Fruit fly (Drosophila melanogaster) whole organism, embryonic: Measurements from ENCODE around the gene fry.
A peak's percentile ranks its signal among the peaks of the same experiment; 100 is the strongest.

ENCODE experiments used
- Aef1 ChIP-seq: fragments of 200-800 bp; sonication (Bioruptor generic); IDR thresholded peaks from 3 replicates; pipeline ENCODE4 v1.3.6; 2022; ENCODE audit warnings: missing biosample characterization, missing genetic modification characterization
- CG10321 ChIP-seq: fragments of 200-800 bp; sonication (Bioruptor generic); IDR thresholded peaks from 2 replicates; pipeline ENCODE4 v1.3.6; 2022; ENCODE audit warnings: missing biosample characterization, missing genetic modification characterization
- CG12155 ChIP-seq: fragments of 200-800 bp; sonication (Bioruptor generic); optimal IDR thresholded peaks from 3 replicates; lab custom pipeline; 2016; ENCODE audit warnings: missing biosample characterization, missing genetic modification characterization
- CG12744 ChIP-seq: fragments of 200-800 bp; sonication (Bioruptor generic); optimal IDR thresholded peaks from 2 replicates; lab custom pipeline; 2016; ENCODE audit warnings: missing biosample characterization, missing genetic modification characterization
- CG13287 ChIP-seq: fragments of 200-800 bp; sonication (Bioruptor generic); IDR thresholded peaks from 2 replicates; pipeline ENCODE4 v1.3.6; 2022; ENCODE audit warnings: missing biosample characterization, missing genetic modification characterization; ENCODE audit not compliant: partially characterized antibody
- CG15011 ChIP-seq: fragments of 200-800 bp; sonication (Bioruptor generic); optimal IDR thresholded peaks from 3 replicates; lab custom pipeline; 2018; ENCODE audit warnings: missing biosample characterization, mild to moderate bottlenecking, missing genetic modification characterization
- CG15269 ChIP-seq: fragments of 200-800 bp; sonication (Bioruptor generic); optimal IDR thresholded peaks from 2 replicates; lab custom pipeline; 2018; ENCODE audit warnings: missing biosample characterization, mild to moderate bottlenecking, missing genetic modification characterization, moderate library complexity
- CG17361 ChIP-seq: fragments of 200-800 bp; sonication (Bioruptor generic); IDR thresholded peaks from 3 replicates; pipeline ENCODE4 v1.3.6; 2022; ENCODE audit warnings: missing biosample characterization, missing genetic modification characterization
- CG17802 ChIP-seq: fragments of 200-800 bp; sonication (Bioruptor generic); optimal IDR thresholded peaks from 2 replicates; lab custom pipeline; 2018; ENCODE audit warnings: missing biosample characterization, mild to moderate bottlenecking, missing genetic modification characterization, moderate library complexity
- CG18011 ChIP-seq: fragments of 200-800 bp; sonication (Bioruptor generic); optimal IDR thresholded peaks from 2 replicates; lab custom pipeline; 2017; ENCODE audit warnings: missing biosample characterization, missing genetic modification characterization, mild to moderate bottlenecking, moderate library complexity, missing genotype
- CG18262 ChIP-seq: fragments of 200-800 bp; optimal IDR thresholded peaks from 3 replicates; lab custom pipeline; 2019; ENCODE audit warnings: missing biosample characterization, mild to moderate bottlenecking, missing genetic modification characterization, moderate library complexity
- CG1832 ChIP-seq: fragments of 200-800 bp; sonication (Bioruptor generic); optimal IDR thresholded peaks from 2 replicates; lab custom pipeline; 2017; ENCODE audit warnings: missing biosample characterization, mild to moderate bottlenecking, missing genetic modification characterization, inconsistent platforms
- CG18476 ChIP-seq: fragments of 200-800 bp; sonication (Bioruptor generic); optimal IDR thresholded peaks from 2 replicates; lab custom pipeline; 2016; ENCODE audit warnings: missing biosample characterization, mild to moderate bottlenecking, missing genetic modification characterization
- CG18619 ChIP-seq: fragments of 200-800 bp; sonication (Bioruptor generic); optimal IDR thresholded peaks from 3 replicates; lab custom pipeline; 2017; ENCODE audit warnings: missing biosample characterization, mild to moderate bottlenecking, missing genetic modification characterization
- CG31224 ChIP-seq: fragments of 200-800 bp; sonication (Bioruptor generic); IDR thresholded peaks from 2 replicates; pipeline ENCODE4 v1.3.6; 2022; ENCODE audit warnings: missing biosample characterization, missing genetic modification characterization
- CG34224 ChIP-seq: fragments of 200-800 bp; sonication (Bioruptor generic); IDR thresholded peaks from 3 replicates; pipeline ENCODE4 v1.3.6; 2022; ENCODE audit warnings: missing biosample characterization, missing genetic modification characterization; ENCODE audit not compliant: partially characterized antibody
- CG6854 ChIP-seq: fragments of 200-800 bp; sonication (Bioruptor generic); optimal IDR thresholded peaks from 3 replicates; lab custom pipeline; 2017; ENCODE audit warnings: missing biosample characterization, mild to moderate bottlenecking, missing genetic modification characterization
- CG7556 ChIP-seq: fragments of 200-800 bp; sonication (Bioruptor generic); optimal IDR thresholded peaks from 2 replicates; lab custom pipeline; 2017; ENCODE audit warnings: missing biosample characterization, mild to moderate bottlenecking, missing genetic modification characterization
- CG7745 ChIP-seq: fragments of 200-800 bp; sonication (Bioruptor generic); optimal IDR thresholded peaks from 2 replicates; lab custom pipeline; 2018; ENCODE audit warnings: missing biosample characterization, mild to moderate bottlenecking, missing genetic modification characterization, moderate library complexity
- CTCF ChIP-seq: fragments of 200-800 bp; sonication (Bioruptor generic); optimal IDR thresholded peaks from 2 replicates; lab custom pipeline; 2017; ENCODE audit warnings: missing biosample characterization, mild to moderate bottlenecking, missing genetic modification characterization, moderate library complexity
- D ChIP-seq, 2 experiments: fragments of 200-800 bp in 1 of 2; fragments of >200 bp in 1 of 2; sonication (Bioruptor generic) in 1 of 2; optimal IDR thresholded peaks; 2 replicates in 1 of 2; 3 replicates in 1 of 2; lab custom pipeline; 2017; ENCODE audit warnings: mild to moderate bottlenecking in 1 of 2, missing biosample characterization in 1 of 2, missing genetic modification characterization in 1 of 2, missing genetic modification reagents in 1 of 2
- Elba2 ChIP-seq: fragments of 200-800 bp; sonication (Bioruptor generic); optimal IDR thresholded peaks from 3 replicates; lab custom pipeline; 2016; ENCODE audit warnings: missing biosample characterization, missing genetic modification characterization
- Fer2 ChIP-seq: fragments of 200-800 bp; sonication (Bioruptor generic); optimal IDR thresholded peaks from 2 replicates; lab custom pipeline; 2018; ENCODE audit warnings: missing biosample characterization, mild to moderate bottlenecking, missing genetic modification characterization, moderate library complexity
- HLH54F ChIP-seq: fragments of 200-800 bp; sonication (Bioruptor generic); optimal IDR thresholded peaks from 3 replicates; lab custom pipeline; 2016; ENCODE audit warnings: missing biosample characterization, missing genetic modification characterization
- Hr51 ChIP-seq, 2 experiments: fragments of 200-800 bp; sonication (Bioruptor generic); optimal IDR thresholded peaks; 2 replicates in 1 of 2; 3 replicates in 1 of 2; lab custom pipeline; 2016 to 2018; ENCODE audit warnings: missing biosample characterization in 2 of 2, missing genetic modification characterization in 2 of 2, mild to moderate bottlenecking in 1 of 2, moderate library complexity in 1 of 2
- Mrtf ChIP-seq: fragments of 200-800 bp; sonication (Bioruptor generic); IDR thresholded peaks from 3 replicates; pipeline ENCODE4 v1.3.6; 2022; ENCODE audit warnings: missing biosample characterization, missing genetic modification characterization
- NK7.1 ChIP-seq: fragments of 200-800 bp; sonication (Bioruptor generic); optimal IDR thresholded peaks from 3 replicates; lab custom pipeline; 2016; ENCODE audit warnings: missing biosample characterization, missing genetic modification characterization
- Oaz ChIP-seq: fragments of 200-800 bp; sonication (Bioruptor generic); IDR thresholded peaks from 2 replicates; pipeline ENCODE4 v1.3.6; 2022; ENCODE audit warnings: missing biosample characterization, missing genetic modification characterization
- Side ChIP-seq: fragments of 200-800 bp; sonication (Bioruptor generic); optimal IDR thresholded peaks from 2 replicates; lab custom pipeline; 2016; ENCODE audit warnings: missing biosample characterization, missing genetic modification characterization
- Sin3A ChIP-seq: fragments of >200 bp; optimal IDR thresholded peaks from 2 replicates; lab custom pipeline; 2018
- Taf1 ChIP-seq: fragments of 200-800 bp; sonication (Bioruptor generic); IDR thresholded peaks from 2 replicates; pipeline ENCODE4 v1.3.6; 2022; ENCODE audit warnings: missing biosample characterization, missing genetic modification characterization
- al ChIP-seq: fragments of 200-800 bp; sonication (Bioruptor generic); IDR thresholded peaks from 2 replicates; pipeline ENCODE4 v1.3.6; 2022; ENCODE audit warnings: missing biosample characterization, missing genetic modification characterization
- ara ChIP-seq: fragments of 200-800 bp; sonication (Bioruptor generic); IDR thresholded peaks from 2 replicates; pipeline ENCODE4 v1.3.6; 2022; ENCODE audit warnings: missing biosample characterization, missing genetic modification characterization
- bcd ChIP-seq: fragments of 200-800 bp; sonication (Bioruptor generic); optimal IDR thresholded peaks from 2 replicates; lab custom pipeline; 2017; ENCODE audit warnings: missing biosample characterization, mild to moderate bottlenecking, missing genetic modification characterization
- cad ChIP-seq: fragments of >200 bp; optimal IDR thresholded peaks from 2 replicates; lab custom pipeline; 2017; ENCODE audit warnings: missing biosample characterization, missing genetic modification characterization
- cg ChIP-seq: fragments of 200-800 bp; sonication (Bioruptor generic); optimal IDR thresholded peaks from 3 replicates; lab custom pipeline; 2019; ENCODE audit warnings: missing biosample characterization, mild to moderate bottlenecking, missing genetic modification characterization, moderate library complexity
- corto ChIP-seq: fragments of 200-800 bp; sonication (Bioruptor generic); optimal IDR thresholded peaks from 2 replicates; lab custom pipeline; 2016; ENCODE audit warnings: missing biosample characterization, mild to moderate bottlenecking, missing genetic modification characterization, moderate library complexity
- crp ChIP-seq, 2 experiments: fragments of 200-800 bp; sonication (Bioruptor generic); optimal IDR thresholded peaks; 2 replicates in 1 of 2; 3 replicates in 1 of 2; lab custom pipeline; 2017; ENCODE audit warnings: missing biosample characterization in 2 of 2, missing genetic modification characterization in 2 of 2, mild to moderate bottlenecking in 1 of 2, moderate library complexity in 1 of 2
- dm ChIP-seq: fragments of 200-800 bp; sonication (Bioruptor generic); optimal IDR thresholded peaks from 3 replicates; lab custom pipeline; 2016; ENCODE audit warnings: missing biosample characterization, missing genetic modification characterization
- gfzf ChIP-seq: fragments of 200-800 bp; sonication (Bioruptor generic); optimal IDR thresholded peaks from 2 replicates; lab custom pipeline; 2016; ENCODE audit warnings: missing biosample characterization, mild to moderate bottlenecking, missing genetic modification characterization, moderate library complexity
- inv ChIP-seq: fragments of 200-800 bp; sonication (Bioruptor generic); IDR thresholded peaks from 2 replicates; pipeline ENCODE4 v1.3.6; 2022; ENCODE audit warnings: missing biosample characterization, missing genetic modification characterization; ENCODE audit not compliant: partially characterized antibody
- kah ChIP-seq: fragments of 200-800 bp; sonication (Bioruptor generic); optimal IDR thresholded peaks from 2 replicates; lab custom pipeline; 2018; ENCODE audit warnings: missing biosample characterization, mild to moderate bottlenecking, missing genetic modification characterization
- knrl ChIP-seq: fragments of 200-800 bp; sonication (Bioruptor generic); IDR thresholded peaks from 3 replicates; pipeline ENCODE4 v1.3.6; 2022; ENCODE audit warnings: missing biosample characterization, missing genetic modification characterization; ENCODE audit not compliant: partially characterized antibody
- maf-S ChIP-seq: fragments of 200-800 bp; sonication (Bioruptor generic); optimal IDR thresholded peaks from 2 replicates; lab custom pipeline; 2016; ENCODE audit warnings: missing biosample characterization, missing genetic modification characterization
- mam ChIP-seq: fragments of 200-800 bp; sonication (Bioruptor generic); optimal IDR thresholded peaks from 3 replicates; lab custom pipeline; 2016; ENCODE audit warnings: missing biosample characterization, missing genetic modification characterization
- peb ChIP-seq: fragments of 200-800 bp; sonication (Bioruptor generic); IDR thresholded peaks from 2 replicates; pipeline ENCODE4 v1.3.6; 2022; ENCODE audit warnings: missing biosample characterization, missing genetic modification characterization
- pfk ChIP-seq: fragments of 200-800 bp; sonication (Bioruptor generic); optimal IDR thresholded peaks from 2 replicates; lab custom pipeline; 2018; ENCODE audit warnings: missing biosample characterization, mild to moderate bottlenecking, missing genetic modification characterization, moderate library complexity
- phol ChIP-seq: fragments of 200-800 bp; sonication (Bioruptor generic); optimal IDR thresholded peaks from 3 replicates; lab custom pipeline; 2018; ENCODE audit warnings: missing biosample characterization, mild to moderate bottlenecking, missing genetic modification characterization, moderate library complexity
- schlank ChIP-seq: fragments of 200-800 bp; sonication (Bioruptor generic); optimal IDR thresholded peaks from 2 replicates; lab custom pipeline; 2018; ENCODE audit warnings: missing biosample characterization, mild to moderate bottlenecking, missing genetic modification characterization
- sob ChIP-seq: fragments of 200-800 bp; sonication (Bioruptor generic); IDR thresholded peaks from 2 replicates; pipeline ENCODE4 v1.3.6; 2022; ENCODE audit warnings: missing biosample characterization, missing genetic modification characterization
- z ChIP-seq: fragments of 200-800 bp; sonication (Bioruptor generic); IDR thresholded peaks from 3 replicates; pipeline ENCODE4 v1.3.6; 2022; ENCODE audit warnings: missing biosample characterization, missing genetic modification characterization
- zen2 ChIP-seq: fragments of 200-800 bp; sonication (Bioruptor generic); IDR thresholded peaks from 3 replicates; pipeline ENCODE4 v1.3.6; 2022; ENCODE audit warnings: missing biosample characterization, missing genetic modification characterization; ENCODE audit not compliant: partially characterized antibody

Gene fry

dm6 chr3L:9726707-9727106, 47.8 kb upstream of the fry start, which contains the start of gene Naa60 (continued):
- no peak for TF ChIP-seq D (optimal IDR thresholded peaks at IDR 0.05; lab: Kevin White, UChicago)
- TF ChIP-seq D (GFP tag; optimal IDR thresholded peaks at IDR 0.05; lab: Kevin White, UChicago), result no peak
- TF ChIP-seq CG15011 (GFP tag; lab: Kevin White, UChicago), result no peak
- no peak for TF ChIP-seq CG31224 (GFP tag; lab: Robert Waterston, UW)
- TF ChIP-seq Fer2 (tag; lab: Kevin White, UChicago), result no peak
- no peak for TF ChIP-seq Aef1 (GFP tag; lab: Robert Waterston, UW)
- TF ChIP-seq z (GFP tag; lab: Robert Waterston, UW), result no peak
- TF ChIP-seq crp (GFP tag; optimal IDR thresholded peaks at IDR 0.05; lab: Kevin White, UChicago), result no peak
- no peak for TF ChIP-seq CG18011 (GFP tag; lab: Kevin White, UChicago)
- no peak for TF ChIP-seq Oaz (GFP tag; lab: Robert Waterston, UW)
- TF ChIP-seq pfk (GFP tag; lab: Kevin White, UChicago), result no peak
- no peak for TF ChIP-seq Taf1
- no peak for TF ChIP-seq CG7556 (GFP tag; lab: Kevin White, UChicago)
- TF ChIP-seq inv (GFP tag; lab: Robert Waterston, UW), result peak; percentile 86
- TF ChIP-seq knrl (GFP tag; lab: Robert Waterston, UW), result peak; percentile 89
- TF ChIP-seq Side (GFP tag; lab: Kevin White, UChicago), result no peak
- no peak for TF ChIP-seq mam (GFP tag; lab: Kevin White, UChicago)
- TF ChIP-seq CG34224 (GFP tag; lab: Robert Waterston, UW), result peak; percentile 93
- TF ChIP-seq Elba2 (GFP tag; lab: Kevin White, UChicago), result peak; percentile 15
- no peak for TF ChIP-seq CG1832 (GFP tag; lab: Kevin White, UChicago)
- TF ChIP-seq bcd (GFP tag; lab: Kevin White, UChicago), result no peak
- TF ChIP-seq CG17361, result no peak
- no peak for TF ChIP-seq maf-S (GFP tag; lab: Kevin White, UChicago)
- TF ChIP-seq cg (GFP tag; lab: Kevin White, UChicago), result no peak
- no peak for TF ChIP-seq al (GFP tag; lab: Robert Waterston, UW)
- TF ChIP-seq Mrtf, result no peak
- no peak for TF ChIP-seq Hr51 (GFP tag; optimal IDR thresholded peaks at IDR 0.05; lab: Kevin White, UChicago)
- no peak for TF ChIP-seq dm (GFP tag; lab: Kevin White, UChicago)
- TF ChIP-seq corto (GFP tag; lab: Kevin White, UChicago), result no peak
- TF ChIP-seq CG12155 (GFP tag; lab: Kevin White, UChicago), result no peak
- TF ChIP-seq CG15269, result no peak
- TF ChIP-seq CTCF (GFP tag; lab: Kevin White, UChicago), result no peak
- no peak for TF ChIP-seq CG18619 (GFP tag; lab: Kevin White, UChicago)
- TF ChIP-seq cad (GFP tag; lab: Kevin White, UChicago), result no peak
- peak; percentile 89 for TF ChIP-seq zen2 (GFP tag; lab: Robert Waterston, UW)
- peak; percentile 81 for TF ChIP-seq gfzf (GFP tag; lab: Kevin White, UChicago)
- no peak for TF ChIP-seq CG12744 (GFP tag; lab: Kevin White, UChicago)
- TF ChIP-seq CG18262 (tag; lab: Kevin White, UChicago), result no peak
- TF ChIP-seq HLH54F, result no peak
- no peak for TF ChIP-seq sob
- peak; percentile 25 for TF ChIP-seq phol
- TF ChIP-seq CG13287 (GFP tag; lab: Robert Waterston, UW), result peak; percentile 93
- no peak for TF ChIP-seq schlank (tag; lab: Kevin White, UChicago)
- TF ChIP-seq NK7.1 (GFP tag; lab: Kevin White, UChicago), result no peak
- no peak for TF ChIP-seq CG18476 (GFP tag; lab: Kevin White, UChicago)
- no peak for TF ChIP-seq ara
- TF ChIP-seq CG10321, result no peak
- TF ChIP-seq kah (GFP tag; lab: Kevin White, UChicago), result peak; percentile 94
- TF ChIP-seq Sin3A (lab: Kevin White, UChicago), result no peak
- no peak for TF ChIP-seq CG6854 (GFP tag; lab: Kevin White, UChicago)
- no peak for TF ChIP-seq peb (GFP tag; lab: Robert Waterston, UW)
- TF ChIP-seq CG7745, result no peak
- no peak for TF ChIP-seq CG17802 (tag; lab: Kevin White, UChicago)
